Fruit fly (Drosophila melanogaster) whole organism, wandering third instar larva: ENCODE measurements around the gene bchs.

ENCODE experiments used
- Abd-B ChIP-seq: fragments of >200 bp; optimal IDR thresholded peaks from 2 replicates; lab custom pipeline; 2017; ENCODE audit warnings: missing biosample characterization, missing genetic modification characterization
- CG9705 ChIP-seq: fragments of 200-800 bp; sonication (Bioruptor generic); optimal IDR thresholded peaks from 2 replicates; lab custom pipeline; 2018; ENCODE audit warnings: missing biosample characterization, mild to moderate bottlenecking, missing genetic modification characterization
- Dfd ChIP-seq: fragments of >200 bp; optimal IDR thresholded peaks from 2 replicates; lab custom pipeline; 2017; ENCODE audit warnings: missing biosample characterization, missing genetic modification characterization
- Dif ChIP-seq: fragments of 200-275, 200-300 bp; sonication (Bioruptor generic); optimal IDR thresholded peaks from 2 replicates; lab custom pipeline; 2018; ENCODE audit warnings: missing biosample characterization, missing genetic modification characterization; ENCODE audit not compliant: partially characterized antibody
- HLH106 ChIP-seq: fragments of 200-800 bp; optimal IDR thresholded peaks from 3 replicates; lab custom pipeline; 2019; ENCODE audit warnings: missing biosample characterization, mild to moderate bottlenecking, missing genetic modification characterization, moderate library complexity
- Hnf4 ChIP-seq: fragments of 200-800 bp; sonication (Bioruptor generic); optimal IDR thresholded peaks from 2 replicates; lab custom pipeline; 2016; ENCODE audit warnings: missing biosample characterization, mild to moderate bottlenecking, missing genetic modification characterization
- Hr78 ChIP-seq: fragments of >200 bp; optimal IDR thresholded peaks from 2 replicates; lab custom pipeline; 2017; ENCODE audit warnings: missing biosample characterization, missing genetic modification characterization
- Hr83 ChIP-seq: fragments of 200-300 bp; sonication (Bioruptor generic); optimal IDR thresholded peaks from 2 replicates; lab custom pipeline; 2016; ENCODE audit warnings: missing biosample characterization, mild to moderate bottlenecking, missing genetic modification characterization, moderate library complexity; ENCODE audit not compliant: poor library complexity, severe bottlenecking
- Jra ChIP-seq: sonication (Bioruptor generic); optimal IDR thresholded peaks from 2 replicates; lab custom pipeline; 2016; ENCODE audit warnings: missing biosample characterization, missing genetic modification characterization
- Mio ChIP-seq: sonication (Bioruptor generic); optimal IDR thresholded peaks from 2 replicates; lab custom pipeline; 2016; ENCODE audit warnings: missing biosample characterization, missing genetic modification characterization
- Myc ChIP-seq: fragments of >200 bp; optimal IDR thresholded peaks from 2 replicates; lab custom pipeline; 2017
- N ChIP-seq: fragments of >200 bp; optimal IDR thresholded peaks from 2 replicates; lab custom pipeline; 2018; ENCODE audit warnings: missing biosample characterization, missing external identifiers, missing genetic modification characterization
- OdsH ChIP-seq: fragments of 200-800 bp; sonication (Bioruptor generic); optimal IDR thresholded peaks from 2 replicates; lab custom pipeline; 2016; ENCODE audit warnings: missing biosample characterization, mild to moderate bottlenecking, missing genetic modification characterization
- Rel ChIP-seq, 2 experiments: fragments of 200-800 bp; sonication (Bioruptor generic) in 1 of 2; optimal IDR thresholded peaks; 2 replicates in 1 of 2; 3 replicates in 1 of 2; lab custom pipeline; 2016 to 2019; ENCODE audit warnings: mild to moderate bottlenecking in 2 of 2, missing biosample characterization in 2 of 2, missing genetic modification characterization in 2 of 2, moderate library complexity in 1 of 2
- Sp1 ChIP-seq: fragments of 200-800 bp; sonication (Bioruptor generic); optimal IDR thresholded peaks from 3 replicates; lab custom pipeline; 2019; ENCODE audit warnings: missing biosample characterization, mild to moderate bottlenecking, missing genetic modification characterization, moderate library complexity
- Vsx2 ChIP-seq: fragments of 200-300, 225-300 bp; sonication (Bioruptor generic); optimal IDR thresholded peaks from 2 replicates; lab custom pipeline; 2018; ENCODE audit warnings: missing biosample characterization, missing genetic modification characterization; ENCODE audit not compliant: partially characterized antibody
- br ChIP-seq: fragments of 200-800 bp; sonication (Bioruptor generic); optimal IDR thresholded peaks from 2 replicates; lab custom pipeline; 2016; ENCODE audit warnings: missing biosample characterization, missing genetic modification characterization
- brk ChIP-seq: fragments of 200-800 bp; sonication (Bioruptor generic); optimal IDR thresholded peaks from 2 replicates; lab custom pipeline; 2016; ENCODE audit warnings: missing biosample characterization, mild to moderate bottlenecking, missing genetic modification characterization
- dmrt93B ChIP-seq: fragments of 200-800 bp; sonication (Bioruptor generic); optimal IDR thresholded peaks from 2 replicates; lab custom pipeline; 2018; ENCODE audit warnings: missing biosample characterization, mild to moderate bottlenecking, missing genetic modification characterization
- dsf ChIP-seq: sonication (Bioruptor generic); optimal IDR thresholded peaks from 2 replicates; lab custom pipeline; 2016; ENCODE audit warnings: missing biosample characterization, missing genetic modification characterization, borderline replicate concordance
- ey ChIP-seq: fragments of 200-800 bp; sonication (Bioruptor generic); optimal IDR thresholded peaks from 2 replicates; lab custom pipeline; 2016; ENCODE audit warnings: missing biosample characterization, missing genetic modification characterization
- foxo ChIP-seq, 2 experiments: fragments of 200-800 bp; sonication (Bioruptor generic); optimal IDR thresholded peaks; 2 replicates in 1 of 2; 3 replicates in 1 of 2; lab custom pipeline; 2016 to 2017; ENCODE audit warnings: missing biosample characterization in 2 of 2, missing genetic modification characterization in 2 of 2
- fru ChIP-seq: fragments of 200-800 bp; sonication (Bioruptor generic); optimal IDR thresholded peaks from 3 replicates; lab custom pipeline; 2016; ENCODE audit warnings: missing biosample characterization, mild to moderate bottlenecking, missing genetic modification characterization
- h ChIP-seq: fragments of 200-800 bp; sonication (Bioruptor generic); optimal IDR thresholded peaks from 3 replicates; lab custom pipeline; 2016; ENCODE audit warnings: missing biosample characterization, mild to moderate bottlenecking, missing genetic modification characterization
- lola ChIP-seq: fragments of >200 bp; optimal IDR thresholded peaks from 2 replicates; lab custom pipeline; 2017; ENCODE audit warnings: missing biosample characterization, missing genetic modification characterization
- pan ChIP-seq: fragments of >200 bp; optimal IDR thresholded peaks from 2 replicates; lab custom pipeline; 2017
- psq ChIP-seq: fragments of 200-800 bp; sonication (Bioruptor generic); optimal IDR thresholded peaks from 3 replicates; lab custom pipeline; 2017; ENCODE audit warnings: missing biosample characterization, mild to moderate bottlenecking, missing genetic modification characterization, moderate library complexity
- rgr ChIP-seq: fragments of 200-800 bp; sonication (Bioruptor generic); optimal IDR thresholded peaks from 3 replicates; lab custom pipeline; 2016; ENCODE audit warnings: missing biosample characterization, mild to moderate bottlenecking, missing genetic modification characterization
- sage ChIP-seq: fragments of 200-800 bp; sonication (Bioruptor generic); optimal IDR thresholded peaks from 2 replicates; lab custom pipeline; 2016; ENCODE audit warnings: missing biosample characterization, mild to moderate bottlenecking, missing genetic modification characterization
- sv ChIP-seq: fragments of 200-800 bp; sonication (Bioruptor generic); optimal IDR thresholded peaks from 3 replicates; lab custom pipeline; 2016; ENCODE audit warnings: missing biosample characterization, missing genetic modification characterization
- tai ChIP-seq: sonication (Bioruptor generic); optimal IDR thresholded peaks from 2 replicates; lab custom pipeline; 2016; ENCODE audit warnings: missing biosample characterization, missing genetic modification characterization

The bchs gene

DNA sequence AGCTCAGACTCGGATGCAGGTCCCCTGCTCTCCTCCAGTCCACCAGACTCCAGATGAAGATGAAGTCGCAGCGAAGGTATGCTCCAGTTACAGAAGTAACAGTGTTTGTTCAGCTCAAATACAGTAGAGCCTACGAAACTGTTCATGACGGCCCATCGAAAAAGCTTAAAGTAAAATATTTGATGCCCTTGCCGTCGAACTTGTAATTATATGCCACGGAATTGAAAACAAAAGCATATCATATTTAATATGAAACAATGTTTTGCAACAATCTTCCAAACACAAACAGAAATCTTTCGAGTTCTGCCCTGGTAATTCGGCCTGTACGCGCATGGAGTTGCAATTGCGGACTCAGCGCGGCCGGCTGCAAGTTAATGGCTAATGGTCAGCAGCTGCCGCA lies 25.8 kb upstream of the bchs start:
- TF ChIP-seq h (GFP tag; lab: Kevin White, UChicago) (no peak), CG9705 (GFP tag; lab: Kevin White, UChicago) (no peak), Mio (GFP tag; lab: Kevin White, UChicago) (no peak), sage (GFP tag; lab: Kevin White, UChicago) (no peak), Sp1 (GFP tag; lab: Kevin White, UChicago) (no peak), psq (GFP tag; lab: Kevin White, UChicago) (no peak), Abd-B (GFP tag; lab: Kevin White, UChicago) (no peak), dmrt93B (GFP tag; lab: Kevin White, UChicago) (no peak), fru (no peak), HLH106 (tag; lab: Kevin White, UChicago) (no peak), dsf (GFP tag; lab: Kevin White, UChicago) (no peak), N (GFP tag; lab: Kevin White, UChicago) (no peak), Hr78 (no peak), Hr83 (GFP tag; lab: Kevin White, UChicago) (no peak), ey (GFP tag; lab: Kevin White, UChicago) (no peak), br (GFP tag; lab: Kevin White, UChicago) (no peak), Rel (GFP tag; optimal IDR thresholded peaks at IDR 0.05; lab: Kevin White, UChicago) (no peak), Rel (tag; optimal IDR thresholded peaks at IDR 0.05; lab: Kevin White, UChicago) (no peak), Jra (GFP tag; lab: Kevin White, UChicago) (no peak)

DNA sequence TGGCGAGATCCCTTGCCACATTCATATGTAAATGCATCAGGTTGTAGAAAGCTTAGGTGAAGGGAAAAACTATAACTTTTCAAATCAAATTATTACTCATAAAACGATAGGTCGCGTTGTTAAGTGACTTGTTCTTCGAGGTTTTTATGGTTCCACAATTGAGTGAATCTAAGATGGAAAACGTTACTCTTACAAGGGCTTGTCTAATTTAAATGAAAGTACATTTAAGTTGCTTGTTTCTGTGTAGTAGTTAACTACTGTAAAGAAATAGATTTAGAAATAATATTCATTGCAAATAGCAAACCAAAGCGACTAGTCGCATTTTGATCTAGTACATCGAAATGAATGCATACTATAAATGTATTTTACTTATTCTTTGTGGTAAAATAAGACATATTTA lies 23.5 kb upstream of the bchs start, which contains the start of gene CG44574:
Gene CG44574, plus strand, starts transcription at position 301 of the 400 bp plus-strand sequence.
- TF ChIP-seq foxo (GFP tag; optimal IDR thresholded peaks at IDR 0.05; lab: Kevin White, UChicago) (no peak), OdsH (no peak), Sp1 (GFP tag; lab: Kevin White, UChicago) (no peak), Hr83 (GFP tag; lab: Kevin White, UChicago) (no peak), Dif (GFP tag; lab: Kevin White, UChicago) (no peak), Myc (lab: Kevin White, UChicago) (no peak), Mio (GFP tag; lab: Kevin White, UChicago) (no peak), HLH106 (tag; lab: Kevin White, UChicago) (no peak), Hnf4 (GFP tag; lab: Kevin White, UChicago) (no peak), h (GFP tag; lab: Kevin White, UChicago) (no peak), N (GFP tag; lab: Kevin White, UChicago) (no peak), rgr (GFP tag; lab: Kevin White, UChicago) (no peak), fru (no peak), Dfd (GFP tag; lab: Kevin White, UChicago) (no peak), dsf (GFP tag; lab: Kevin White, UChicago) (no peak), psq (GFP tag; lab: Kevin White, UChicago) (no peak), pan (lab: Kevin White, UChicago) (no peak), sv (GFP tag; lab: Kevin White, UChicago) (no peak), Abd-B (GFP tag; lab: Kevin White, UChicago) (no peak), Hr78 (no peak)
- TF ChIP-seq, all 38 proteins: peak for 0

DNA sequence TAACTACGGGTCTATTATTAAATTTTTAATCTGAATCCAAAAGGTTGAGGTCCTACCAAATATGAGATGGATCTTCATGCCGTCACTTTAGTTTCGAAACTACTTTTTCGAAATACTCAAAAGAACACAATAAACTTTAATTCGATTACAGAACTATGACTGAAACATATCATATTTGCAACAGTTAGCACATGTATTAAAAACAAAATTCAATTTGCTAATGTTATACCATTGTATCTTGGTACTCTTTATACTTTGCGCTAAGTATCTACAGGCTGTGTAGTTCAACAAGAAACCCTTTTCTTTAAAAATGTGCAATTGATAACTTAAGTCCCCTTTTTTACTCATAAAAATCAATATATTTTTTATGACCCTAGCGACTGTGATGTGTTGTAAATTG lies 22.3 kb upstream of the bchs start, which contains the start of the genes Sfp26Ac and CG43185:
Gene Sfp26Ac, minus strand, starts transcription at position 101 of the 400 bp plus-strand sequence.
Gene CG43185, plus strand, starts transcription at position 215 of the 400 bp plus-strand sequence.
- no peak for TF ChIP-seq Mio (GFP tag; lab: Kevin White, UChicago)
- TF ChIP-seq br (GFP tag; lab: Kevin White, UChicago) = no peak
- TF ChIP-seq Vsx2 (GFP tag; lab: Kevin White, UChicago) = no peak
- no peak for TF ChIP-seq sv (GFP tag; lab: Kevin White, UChicago)
- TF ChIP-seq sage (GFP tag; lab: Kevin White, UChicago) = no peak
- no peak for TF ChIP-seq OdsH
- TF ChIP-seq N (GFP tag; lab: Kevin White, UChicago) = no peak
- TF ChIP-seq tai (GFP tag; lab: Kevin White, UChicago) = no peak
- no peak for TF ChIP-seq Sp1 (GFP tag; lab: Kevin White, UChicago)
- TF ChIP-seq rgr (GFP tag; lab: Kevin White, UChicago) = no peak
- TF ChIP-seq HLH106 (tag; lab: Kevin White, UChicago) = no peak
- no peak for TF ChIP-seq foxo (GFP tag; optimal IDR thresholded peaks at IDR 0.05; lab: Kevin White, UChicago)
- TF ChIP-seq brk (GFP tag; lab: Kevin White, UChicago) = no peak
- no peak for TF ChIP-seq ey (GFP tag; lab: Kevin White, UChicago)
- TF ChIP-seq psq (GFP tag; lab: Kevin White, UChicago) = no peak
- no peak for TF ChIP-seq Hnf4 (GFP tag; lab: Kevin White, UChicago)
- no peak for TF ChIP-seq pan (lab: Kevin White, UChicago)

DNA sequence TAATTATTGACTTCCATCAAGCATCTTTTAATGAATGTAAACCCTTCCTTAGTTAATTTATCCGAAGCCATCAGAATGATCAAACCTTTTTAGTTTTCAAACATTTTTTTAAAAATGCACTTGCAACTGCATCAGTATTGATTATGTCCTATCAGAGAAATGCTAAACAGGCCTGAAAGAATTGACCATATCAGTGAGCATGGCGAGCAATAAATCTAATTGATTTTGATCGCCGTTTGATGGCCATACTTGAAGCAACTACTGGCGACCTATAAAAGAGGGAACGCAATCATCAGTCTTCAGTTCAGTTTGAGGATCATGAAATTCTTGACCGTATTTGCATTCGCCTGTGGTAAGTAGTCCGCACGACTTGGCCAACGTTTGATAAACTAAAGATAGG lies 21.3 kb upstream of the bchs start, which contains the start of gene CG9029:
Gene CG9029, plus strand, starts transcription at position 301 of the 400 bp plus-strand sequence.
- TF ChIP-seq lola (no peak), tai (GFP tag; lab: Kevin White, UChicago) (no peak), Dfd (GFP tag; lab: Kevin White, UChicago) (no peak), HLH106 (tag; lab: Kevin White, UChicago) (no peak), Jra (GFP tag; lab: Kevin White, UChicago) (no peak)
